Worm (Caenorhabditis elegans) whole organism, late embryonic: ENCODE data around the gene T13C2.2.

Experiments
- F13H6.1 ChIP-seq: sonication (generic microtip); optimal IDR thresholded peaks from 2 replicates; lab custom pipeline; 2016; ENCODE audit warnings: missing genetic modification characterization, missing compliant biosample characterization
- T23F11.4 ChIP-seq: fragments of 200-800 bp; sonication (Bioruptor generic); optimal IDR thresholded peaks from 2 replicates; lab custom pipeline; 2018; ENCODE audit warnings: mild to moderate bottlenecking, missing genetic modification characterization, missing compliant biosample characterization
- ahr-1 ChIP-seq: sonication (generic microtip); optimal IDR thresholded peaks from 2 replicates; lab custom pipeline; 2016; ENCODE audit warnings: missing genetic modification characterization, missing compliant biosample characterization
- dmd-4 ChIP-seq: sonication (generic microtip); optimal IDR thresholded peaks from 2 replicates; lab custom pipeline; 2016; ENCODE audit warnings: borderline replicate concordance, missing genetic modification characterization, missing compliant biosample characterization
- dve-1 ChIP-seq: sonication (generic microtip); optimal IDR thresholded peaks from 2 replicates; lab custom pipeline; 2017; ENCODE audit warnings: antibody characterized with exemption, mild to moderate bottlenecking, missing genetic modification characterization, missing compliant biosample characterization
- elt-2 ChIP-seq: sonication (generic microtip); optimal IDR thresholded peaks from 2 replicates; lab custom pipeline; 2016; ENCODE audit warnings: missing genetic modification reagents, missing genetic modification characterization, missing compliant biosample characterization
- hlh-8 ChIP-seq: sonication (generic microtip); optimal IDR thresholded peaks from 2 replicates; lab custom pipeline; 2016; ENCODE audit warnings: missing genotype, missing genetic modification characterization, missing compliant biosample characterization
- madf-2 ChIP-seq: sonication (generic microtip); optimal IDR thresholded peaks from 2 replicates; lab custom pipeline; 2017; ENCODE audit warnings: missing genetic modification characterization, missing compliant biosample characterization
- nfya-1 ChIP-seq: sonication (generic microtip); optimal IDR thresholded peaks from 2 replicates; lab custom pipeline; 2017; ENCODE audit warnings: missing genetic modification characterization, mild to moderate bottlenecking, missing compliant biosample characterization, antibody characterized with exemption, moderate library complexity
- nhr-232 ChIP-seq: sonication (generic microtip); optimal IDR thresholded peaks from 2 replicates; lab custom pipeline; 2016; ENCODE audit warnings: missing genetic modification characterization, missing compliant biosample characterization
- syd-9 ChIP-seq: sonication (generic microtip); optimal IDR thresholded peaks from 2 replicates; lab custom pipeline; 2016; ENCODE audit warnings: mild to moderate bottlenecking, missing genetic modification characterization, moderate library complexity, missing compliant biosample characterization
- tbx-2 ChIP-seq: sonication (generic microtip); optimal IDR thresholded peaks from 2 replicates; lab custom pipeline; 2016; ENCODE audit warnings: missing genetic modification characterization, missing compliant biosample characterization

DNA sequence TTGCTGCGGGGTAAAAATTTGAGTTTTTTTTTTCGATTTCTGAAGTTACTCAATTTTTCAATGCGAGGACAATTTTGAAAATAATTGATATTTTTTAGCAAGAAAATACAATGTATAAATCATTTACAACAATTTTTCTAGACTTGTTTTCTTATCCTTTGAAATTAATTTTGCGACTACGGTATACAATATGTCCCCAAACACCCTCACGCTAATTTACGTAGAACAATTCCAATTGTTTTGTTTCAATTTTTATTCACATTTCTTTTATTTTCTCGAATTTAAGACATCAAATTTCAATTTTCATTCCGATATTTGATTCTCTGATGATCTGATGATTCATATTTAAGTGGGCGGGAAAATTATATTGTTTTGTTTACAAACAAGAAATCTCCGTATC is 10.0 kb upstream of the T13C2.2 start:
- TF ChIP-seq nfya-1 (no peak), tbx-2 (tag; lab: Kevin White, UChicago) (no peak), hlh-8 (tag; lab: Kevin White, UChicago) (no peak), elt-2 (tag; lab: Kevin White, UChicago) (no peak), T23F11.4 (GFP tag; lab: Kevin White, UChicago) (no peak), syd-9 (no peak), ahr-1 (no peak), dve-1 (no peak), F13H6.1 (tag; lab: Kevin White, UChicago) (no peak), dmd-4 (tag; lab: Kevin White, UChicago) (no peak), nhr-232 (tag; lab: Kevin White, UChicago) (no peak), madf-2 (tag; lab: Kevin White, UChicago) (no peak)
